Worm (Caenorhabditis elegans) whole organism, L2 larva: ENCODE results near the gene rpb-6.

ENCODE experiments used
- C34F6.9 ChIP-seq: fragments of 150-350 bp; optimal IDR thresholded peaks from 2 replicates; lab custom pipeline; 2014; ENCODE audit warnings: missing biosample characterization, missing genetic modification characterization
- F13H6.1 ChIP-seq: sonication (generic microtip); optimal IDR thresholded peaks from 2 replicates; lab custom pipeline; 2016; ENCODE audit warnings: missing genetic modification characterization, missing compliant biosample characterization
- ZK546.5 ChIP-seq: sonication (generic microtip); optimal IDR thresholded peaks from 2 replicates; lab custom pipeline; 2017; ENCODE audit warnings: missing biosample characterization, missing genetic modification characterization
- alr-1 ChIP-seq: fragments of 150-350 bp; optimal IDR thresholded peaks from 2 replicates; lab custom pipeline; 2014; ENCODE audit warnings: missing biosample characterization, missing genetic modification characterization
- aly-2 ChIP-seq: fragments of 150-350 bp; optimal IDR thresholded peaks from 2 replicates; lab custom pipeline; 2014; ENCODE audit warnings: missing biosample characterization, missing genetic modification characterization
- ama-1 ChIP-seq: fragments of 150-350 bp; optimal IDR thresholded peaks from 2 replicates; lab custom pipeline; 2018; ENCODE audit warnings: inconsistent platforms
- blmp-1 ChIP-seq: sonication (generic microtip); optimal IDR thresholded peaks from 2 replicates; lab custom pipeline; 2017; ENCODE audit warnings: missing genetic modification characterization, mild to moderate bottlenecking, missing compliant biosample characterization, antibody characterized with exemption, moderate library complexity; ENCODE audit not compliant: insufficient read depth
- crh-2 ChIP-seq: sonication (generic microtip); optimal IDR thresholded peaks from 2 replicates; lab custom pipeline; 2017; ENCODE audit warnings: missing biosample characterization, missing genetic modification characterization
- dmd-4 ChIP-seq: sonication (generic microtip); optimal IDR thresholded peaks from 2 replicates; lab custom pipeline; 2017; ENCODE audit warnings: missing biosample characterization, missing genetic modification characterization
- egl-27 ChIP-seq: sonication (generic microtip); optimal IDR thresholded peaks from 3 replicates; lab custom pipeline; 2017; ENCODE audit warnings: missing biosample characterization, missing genetic modification reagents, missing genetic modification characterization
- elt-1 ChIP-seq: fragments of 150-350 bp; optimal IDR thresholded peaks from 2 replicates; lab custom pipeline; 2014; ENCODE audit warnings: missing biosample characterization, missing genetic modification characterization
- elt-3 ChIP-seq: sonication (generic microtip); optimal IDR thresholded peaks from 2 replicates; lab custom pipeline; 2017; ENCODE audit warnings: missing biosample characterization, missing genetic modification characterization
- fos-1 ChIP-seq: fragments of 150-350 bp; optimal IDR thresholded peaks from 2 replicates; lab custom pipeline; 2014; ENCODE audit warnings: missing biosample characterization, missing genetic modification characterization
- gmeb-1 ChIP-seq: fragments of 150-350 bp; optimal IDR thresholded peaks from 2 replicates; lab custom pipeline; 2014; ENCODE audit warnings: missing biosample characterization, missing genetic modification characterization
- lin-13 ChIP-seq: fragments of 150-350 bp; optimal IDR thresholded peaks from 2 replicates; lab custom pipeline; 2014; ENCODE audit warnings: missing biosample characterization, missing genetic modification reagents, missing genetic modification characterization
- lin-39 ChIP-seq: fragments of 150-350 bp; optimal IDR thresholded peaks from 2 replicates; lab custom pipeline; 2014; ENCODE audit warnings: missing biosample characterization, missing genetic modification reagents, missing genetic modification characterization
- lsy-2 ChIP-seq, 2 experiments: fragments of 150-350 bp in 1 of 2; sonication (generic microtip) in 1 of 2; optimal IDR thresholded peaks; 2 replicates each; lab custom pipeline; 2014 to 2017; ENCODE audit warnings: missing biosample characterization in 2 of 2, missing genetic modification characterization in 2 of 2
- mbf-1 ChIP-seq: sonication (generic microtip); optimal IDR thresholded peaks from 2 replicates; lab custom pipeline; 2017; ENCODE audit warnings: missing biosample characterization, missing genetic modification characterization
- mdl-1 ChIP-seq, 2 experiments: fragments of 150-350 bp in 1 of 2; sonication (generic microtip) in 1 of 2; optimal IDR thresholded peaks; 2 replicates each; lab custom pipeline; 2017; ENCODE audit warnings: missing biosample characterization in 2 of 2, missing genetic modification characterization in 2 of 2
- nhr-11 ChIP-seq: fragments of 150-350 bp; optimal IDR thresholded peaks from 2 replicates; lab custom pipeline; 2014; ENCODE audit warnings: missing biosample characterization, missing genetic modification characterization
- nhr-12 ChIP-seq: fragments of 150-350 bp; optimal IDR thresholded peaks from 2 replicates; lab custom pipeline; 2014; ENCODE audit warnings: missing biosample characterization, missing genetic modification characterization
- nhr-129 ChIP-seq: fragments of 150-350 bp; optimal IDR thresholded peaks from 2 replicates; lab custom pipeline; 2014; ENCODE audit warnings: missing biosample characterization, missing genetic modification characterization
- nhr-21 ChIP-seq: fragments of 150-350 bp; optimal IDR thresholded peaks from 2 replicates; lab custom pipeline; 2014; ENCODE audit warnings: missing biosample characterization, missing genetic modification characterization
- nhr-237 ChIP-seq: fragments of 150-350 bp; optimal IDR thresholded peaks from 2 replicates; lab custom pipeline; 2014; ENCODE audit warnings: missing biosample characterization, missing genetic modification characterization
- nhr-25 ChIP-seq: fragments of 150-350 bp; sonication (generic microtip); optimal IDR thresholded peaks from 3 replicates; lab custom pipeline; 2014; ENCODE audit warnings: missing biosample characterization, missing genetic modification characterization
- nhr-6 ChIP-seq: fragments of 150-350 bp; optimal IDR thresholded peaks from 2 replicates; lab custom pipeline; 2014; ENCODE audit warnings: missing biosample characterization, missing genetic modification characterization
- peb-1 ChIP-seq: fragments of 150-350 bp; optimal IDR thresholded peaks from 2 replicates; lab custom pipeline; 2014; ENCODE audit warnings: missing biosample characterization, missing genetic modification characterization
- skn-1 ChIP-seq: sonication (generic microtip); optimal IDR thresholded peaks from 2 replicates; lab custom pipeline; 2017; ENCODE audit warnings: missing biosample characterization, missing genetic modification characterization
- sma-3 ChIP-seq: sonication (generic microtip); optimal IDR thresholded peaks from 2 replicates; lab custom pipeline; 2016; ENCODE audit warnings: missing genetic modification reagents, missing genetic modification characterization, missing compliant biosample characterization
- sma-9 ChIP-seq, 2 experiments: fragments of 150-350 bp in 1 of 2; sonication (generic microtip) in 1 of 2; optimal IDR thresholded peaks; 2 replicates each; lab custom pipeline; 2014 to 2016; ENCODE audit warnings: missing genetic modification characterization in 2 of 2, mild to moderate bottlenecking in 1 of 2, missing biosample characterization in 1 of 2, missing compliant biosample characterization in 1 of 2, missing genetic modification reagents in 1 of 2, moderate library complexity in 1 of 2
- snpc-4 ChIP-seq: fragments of 150-350 bp; optimal IDR thresholded peaks from 2 replicates; lab custom pipeline; 2014; ENCODE audit warnings: missing biosample characterization, missing genetic modification characterization
- unc-39 ChIP-seq: fragments of 150-350 bp; optimal IDR thresholded peaks from 2 replicates; lab custom pipeline; 2014; ENCODE audit warnings: missing biosample characterization, missing genetic modification characterization
- unc-55 ChIP-seq: fragments of 150-350 bp; sonication (generic microtip); optimal IDR thresholded peaks from 3 replicates; lab custom pipeline; 2014; ENCODE audit warnings: missing biosample characterization, missing genetic modification reagents, missing genetic modification characterization
- zag-1 ChIP-seq: fragments of 150-350 bp; optimal IDR thresholded peaks from 2 replicates; lab custom pipeline; 2014; ENCODE audit warnings: missing biosample characterization, missing genetic modification characterization
- ztf-11 ChIP-seq: sonication (generic microtip); optimal IDR thresholded peaks from 2 replicates; lab custom pipeline; 2017; ENCODE audit warnings: missing biosample characterization, missing genetic modification characterization
- ztf-4 ChIP-seq: fragments of 150-350 bp; optimal IDR thresholded peaks from 2 replicates; lab custom pipeline; 2014; ENCODE audit warnings: missing biosample characterization, missing genetic modification characterization

The rpb-6 gene

DNA sequence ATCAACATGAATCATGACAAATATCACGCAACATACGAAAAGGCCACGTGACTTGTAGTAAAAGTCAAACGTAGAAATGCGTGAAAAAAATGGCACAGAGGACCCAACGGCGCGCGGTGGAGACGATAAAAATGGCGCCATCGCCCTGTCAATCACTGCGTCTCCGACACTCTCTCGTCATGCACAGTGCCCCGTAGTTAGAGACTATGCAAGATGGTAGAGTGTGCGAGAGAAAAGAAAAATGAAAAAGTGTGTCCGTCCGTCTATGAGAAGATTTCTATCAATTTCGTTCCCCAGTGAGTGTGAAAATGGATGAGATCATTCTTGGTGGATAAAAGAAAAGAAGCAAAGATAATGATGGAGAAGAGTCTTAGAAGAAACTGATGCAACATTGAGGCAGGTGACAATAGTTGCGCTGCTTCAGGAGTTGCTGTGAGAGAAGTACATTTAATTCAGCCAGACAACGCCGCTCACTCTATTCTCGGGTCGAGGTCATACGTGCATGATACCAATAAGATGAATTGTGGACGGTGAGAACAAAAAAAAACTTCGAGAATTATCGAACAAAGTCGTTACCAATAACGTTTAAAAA is 23.6 kb upstream of the rpb-6 start (continued):
- TF ChIP-seq sma-9 (GFP tag; optimal IDR thresholded peaks at IDR 0.05; lab: Kevin White, UChicago) (peak; percentile 40), sma-9 (tag; optimal IDR thresholded peaks at IDR 0.05; lab: Kevin White, UChicago) (no peak), zag-1 (tag; lab: Kevin White, UChicago) (no peak), mbf-1 (tag; lab: Kevin White, UChicago) (no peak), elt-3 (tag; lab: Kevin White, UChicago) (no peak), egl-27 (tag; lab: Kevin White, UChicago) (peak; percentile 35), unc-39 (tag; lab: Kevin White, UChicago) (no peak), dmd-4 (tag; lab: Kevin White, UChicago) (no peak), unc-55 (GFP tag; lab: Kevin White, UChicago) (peak; percentile 33), nhr-6 (tag; lab: Kevin White, UChicago) (no peak), ztf-11 (no peak), nhr-129 (tag; lab: Kevin White, UChicago) (peak; percentile 95), ZK546.5 (tag; lab: Kevin White, UChicago) (no peak), nhr-237 (tag; lab: Kevin White, UChicago) (no peak), gmeb-1 (tag; lab: Kevin White, UChicago) (peak; percentile 30), skn-1 (tag; lab: Kevin White, UChicago) (no peak), peb-1 (no peak), lsy-2 (tag; optimal IDR thresholded peaks at IDR 0.05; lab: Kevin White, UChicago) (peak in 1 of 2 experiments; percentile 54), lin-39 (tag; lab: Kevin White, UChicago) (no peak), C34F6.9 (tag; lab: Kevin White, UChicago) (peak; percentile 63)

DNA sequence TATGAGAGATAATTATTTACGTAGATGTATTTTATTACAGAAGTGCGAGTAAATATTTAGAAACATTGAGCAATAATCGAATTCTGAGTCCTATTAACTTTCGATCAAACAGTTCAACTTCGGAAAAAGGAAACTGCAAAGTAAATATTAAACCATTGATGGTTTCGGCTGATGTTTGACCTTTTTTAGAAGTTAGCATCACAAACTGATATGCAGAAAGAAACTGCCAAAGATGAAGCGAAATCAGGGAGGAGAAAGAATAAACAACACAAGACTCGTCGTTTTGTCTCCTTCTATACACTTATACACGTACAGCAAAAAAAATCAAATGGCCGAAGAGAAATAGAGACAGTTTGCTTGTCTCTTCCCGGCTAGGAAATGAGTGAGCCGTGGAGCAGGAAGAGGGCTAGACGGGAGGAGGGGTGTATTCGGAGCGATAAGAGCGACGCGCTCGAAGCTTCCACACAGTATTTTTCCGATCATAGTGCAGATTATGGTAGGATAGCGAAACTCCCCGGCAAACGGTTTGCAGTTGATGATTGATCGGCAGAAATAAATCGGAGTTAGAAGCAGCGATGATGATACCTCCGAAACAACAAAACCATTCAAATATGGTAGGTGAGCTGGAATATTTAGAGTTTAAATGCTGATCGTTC is 22.5 kb upstream of the rpb-6 start:
- TF ChIP-seq alr-1 (tag; lab: Kevin White, UChicago) = no peak
- TF ChIP-seq egl-27 (tag; lab: Kevin White, UChicago) = no peak
- TF ChIP-seq nhr-129 (tag; lab: Kevin White, UChicago) = peak; percentile 23
- TF ChIP-seq sma-9 (GFP tag; optimal IDR thresholded peaks at IDR 0.05; lab: Kevin White, UChicago) = peak; percentile 45
- no peak for TF ChIP-seq sma-9 (tag; optimal IDR thresholded peaks at IDR 0.05; lab: Kevin White, UChicago)
- TF ChIP-seq fos-1 (tag; lab: Kevin White, UChicago) = peak; percentile 39

DNA sequence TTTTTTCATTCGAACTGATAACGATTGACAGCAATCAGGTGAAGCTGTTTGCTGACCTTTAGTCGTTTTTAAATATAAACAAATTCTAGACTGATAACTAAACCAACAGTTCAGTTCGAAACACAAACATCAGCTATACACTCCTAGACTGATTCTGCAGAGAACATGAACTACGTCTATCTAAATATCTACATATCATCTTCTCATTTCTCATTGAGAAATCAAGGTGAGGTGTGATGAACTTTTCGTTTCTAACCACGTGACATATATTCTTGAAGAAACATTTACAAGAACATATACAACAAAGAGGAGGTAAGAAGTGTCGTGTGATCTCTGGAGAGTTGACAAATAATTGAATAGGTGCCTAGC is 22.0 kb upstream of the rpb-6 start:
- TF ChIP-seq sma-9 (GFP tag; optimal IDR thresholded peaks at IDR 0.05; lab: Kevin White, UChicago) (peak; percentile 77), sma-9 (tag; optimal IDR thresholded peaks at IDR 0.05; lab: Kevin White, UChicago) (no peak), lsy-2 (tag; optimal IDR thresholded peaks at IDR 0.05; lab: Kevin White, UChicago) (peak in 1 of 2 experiments; percentile 62), mdl-1 (tag; optimal IDR thresholded peaks at IDR 0.05; lab: Kevin White, UChicago) (peak in 1 of 2 experiments; percentile 50), F13H6.1 (tag; lab: Kevin White, UChicago) (peak; percentile 36), lin-13 (GFP tag; lab: Kevin White, UChicago) (peak; percentile 32), ama-1 (lab: Kevin White, UChicago) (peak; percentile 15), peb-1 (no peak), blmp-1 (tag; lab: Kevin White, UChicago) (peak; percentile 75), nhr-21 (peak; percentile 79), elt-1 (tag; lab: Kevin White, UChicago) (no peak), snpc-4 (tag; lab: Kevin White, UChicago) (peak; percentile 13), C34F6.9 (tag; lab: Kevin White, UChicago) (peak; percentile 80), nhr-6 (tag; lab: Kevin White, UChicago) (peak; percentile 71), sma-3 (GFP tag; lab: Kevin White, UChicago) (peak; percentile 41), fos-1 (tag; lab: Kevin White, UChicago) (peak; percentile 5), aly-2 (tag; lab: Kevin White, UChicago) (no peak), nhr-12 (tag; lab: Kevin White, UChicago) (no peak), nhr-25 (tag; lab: Kevin White, UChicago) (peak; percentile 90), nhr-129 (tag; lab: Kevin White, UChicago) (peak; percentile 85), crh-2 (tag; lab: Kevin White, UChicago) (peak; percentile 79), unc-55 (GFP tag; lab: Kevin White, UChicago) (no peak), gmeb-1 (tag; lab: Kevin White, UChicago) (peak; percentile 37), nhr-11 (tag; lab: Kevin White, UChicago) (peak; percentile 41), ztf-4 (tag; lab: Kevin White, UChicago) (peak; percentile 93)
